Worm (Caenorhabditis elegans) whole organism, L3 larva: ENCODE results near the gene ttr-8.

Experiments
- ZK546.5 ChIP-seq: sonication (generic microtip); optimal IDR thresholded peaks from 2 replicates; lab custom pipeline; 2017; ENCODE audit warnings: missing biosample characterization, missing genetic modification characterization
- ceh-28 ChIP-seq: fragments of 150-350 bp; optimal IDR thresholded peaks from 2 replicates; lab custom pipeline; 2014; ENCODE audit warnings: missing biosample characterization, missing genetic modification reagents, missing genetic modification characterization
- egl-27 ChIP-seq: sonication (generic microtip); optimal IDR thresholded peaks from 4 replicates; lab custom pipeline; 2017; ENCODE audit warnings: missing biosample characterization, missing genetic modification reagents, missing genetic modification characterization
- elt-1 ChIP-seq: fragments of 150-350 bp; optimal IDR thresholded peaks from 2 replicates; lab custom pipeline; 2014; ENCODE audit warnings: missing biosample characterization, missing genetic modification characterization
- elt-3 ChIP-seq, 3 experiments: fragments of 150-350 bp in 1 of 3; sonication (generic microtip) in 2 of 3; optimal IDR thresholded peaks; 2 replicates in 2 of 3; 4 replicates in 1 of 3; lab custom pipeline; 2014 to 2017; ENCODE audit warnings: missing biosample characterization in 3 of 3, missing genetic modification characterization in 3 of 3
- fkh-10 ChIP-seq: sonication (generic microtip); optimal IDR thresholded peaks from 2 replicates; lab custom pipeline; 2017; ENCODE audit warnings: missing biosample characterization, missing genetic modification reagents, missing genetic modification characterization
- mdl-1 ChIP-seq: fragments of 150-350 bp; optimal IDR thresholded peaks from 2 replicates; lab custom pipeline; 2014; ENCODE audit warnings: missing biosample characterization, missing genetic modification characterization
- nhr-12 ChIP-seq: fragments of 150-350 bp; optimal IDR thresholded peaks from 2 replicates; lab custom pipeline; 2014; ENCODE audit warnings: missing biosample characterization, missing genetic modification characterization
- nhr-25 ChIP-seq: sonication (generic microtip); optimal IDR thresholded peaks from 2 replicates; lab custom pipeline; 2017; ENCODE audit warnings: missing biosample characterization, missing genetic modification characterization
- nhr-76 ChIP-seq: fragments of 150-350 bp; sonication (generic microtip); optimal IDR thresholded peaks from 5 replicates; lab custom pipeline; 2014; ENCODE audit warnings: missing biosample characterization, missing genetic modification characterization
- nhr-77 ChIP-seq: fragments of 150-350 bp; optimal IDR thresholded peaks from 2 replicates; lab custom pipeline; 2014; ENCODE audit warnings: missing biosample characterization, missing genetic modification characterization
- pqm-1 ChIP-seq: fragments of 150-350 bp; optimal IDR thresholded peaks from 2 replicates; lab custom pipeline; 2017; ENCODE audit warnings: missing biosample characterization, missing genetic modification characterization, inconsistent platforms
- unc-62 ChIP-seq: fragments of 150-350 bp; sonication (generic microtip); optimal IDR thresholded peaks from 4 replicates; lab custom pipeline; 2014; ENCODE audit warnings: missing biosample characterization, missing genetic modification reagents, missing genetic modification characterization

- TF ChIP-seq fkh-10 (GFP tag; lab: Kevin White, UChicago) = no peak
- TF ChIP-seq nhr-12 (tag; lab: Kevin White, UChicago) = no peak
- TF ChIP-seq elt-1 (tag; lab: Kevin White, UChicago) = no peak
- no peak for TF ChIP-seq ZK546.5 (tag; lab: Kevin White, UChicago)
- TF ChIP-seq mdl-1 (tag; lab: Kevin White, UChicago) = no peak
- no peak for TF ChIP-seq unc-62 (GFP tag; lab: Kevin White, UChicago)
- TF ChIP-seq nhr-77 (tag; lab: Kevin White, UChicago) = no peak
- no peak for TF ChIP-seq nhr-25
- no peak for TF ChIP-seq elt-3 (tag; optimal IDR thresholded peaks at IDR 0.05; lab: Kevin White, UChicago)
- TF ChIP-seq pqm-1 (tag; lab: Kevin White, UChicago) = no peak
- no peak for TF ChIP-seq nhr-76 (tag; lab: Kevin White, UChicago)
- no peak for TF ChIP-seq ceh-28
- TF ChIP-seq egl-27 (tag; lab: Kevin White, UChicago) = no peak
Observed at ce11 chrIII:7530830-7531229, 34.3 kb downstream of the ttr-8 start.
